Worm (Caenorhabditis elegans) whole organism, late embryonic: ENCODE data around the gene btb-16.

Experiments
- K02D7.2 ChIP-seq: sonication (generic microtip); optimal IDR thresholded peaks from 2 replicates; lab custom pipeline; 2017; ENCODE audit warnings: mild to moderate bottlenecking, missing genetic modification characterization, missing compliant biosample characterization
- K09A11.1 ChIP-seq: sonication (generic microtip); optimal IDR thresholded peaks from 2 replicates; lab custom pipeline; 2017; ENCODE audit warnings: antibody characterized with exemption, mild to moderate bottlenecking, missing genetic modification characterization, missing compliant biosample characterization; ENCODE audit not compliant: insufficient read depth
- Y22D7AL.16 ChIP-seq: sonication (generic microtip); optimal IDR thresholded peaks from 2 replicates; lab custom pipeline; 2016; ENCODE audit warnings: missing genetic modification characterization, missing compliant biosample characterization
- ahr-1 ChIP-seq: sonication (generic microtip); optimal IDR thresholded peaks from 2 replicates; lab custom pipeline; 2016; ENCODE audit warnings: missing genetic modification characterization, missing compliant biosample characterization
- ceh-19 ChIP-seq: fragments of 200-800 bp; sonication (Bioruptor generic); optimal IDR thresholded peaks from 2 replicates; lab custom pipeline; 2018; ENCODE audit warnings: mild to moderate bottlenecking, missing genetic modification characterization, missing compliant biosample characterization
- ceh-22 ChIP-seq: sonication (generic microtip); optimal IDR thresholded peaks from 2 replicates; lab custom pipeline; 2017; ENCODE audit warnings: missing biosample characterization, missing genetic modification characterization
- ceh-30 ChIP-seq: fragments of 150-350 bp; optimal IDR thresholded peaks from 2 replicates; lab custom pipeline; 2014; ENCODE audit warnings: missing biosample characterization, missing genetic modification characterization
- ceh-34 ChIP-seq: sonication (generic microtip); optimal IDR thresholded peaks from 2 replicates; lab custom pipeline; 2016; ENCODE audit warnings: mild to moderate bottlenecking, missing genetic modification characterization, missing compliant biosample characterization
- ceh-6 ChIP-seq: fragments of 200-800 bp; sonication (Bioruptor generic); optimal IDR thresholded peaks from 2 replicates; lab custom pipeline; 2018; ENCODE audit warnings: mild to moderate bottlenecking, missing genetic modification characterization, missing compliant biosample characterization
- che-1 ChIP-seq: sonication (generic microtip); optimal IDR thresholded peaks from 2 replicates; lab custom pipeline; 2016; ENCODE audit warnings: mild to moderate bottlenecking, missing genetic modification characterization, missing compliant biosample characterization
- dmd-4 ChIP-seq: sonication (generic microtip); optimal IDR thresholded peaks from 2 replicates; lab custom pipeline; 2016; ENCODE audit warnings: borderline replicate concordance, missing genetic modification characterization, missing compliant biosample characterization
- dve-1 ChIP-seq: sonication (generic microtip); optimal IDR thresholded peaks from 2 replicates; lab custom pipeline; 2017; ENCODE audit warnings: antibody characterized with exemption, mild to moderate bottlenecking, missing genetic modification characterization, missing compliant biosample characterization
- elt-4 ChIP-seq: sonication (generic microtip); optimal IDR thresholded peaks from 2 replicates; lab custom pipeline; 2016; ENCODE audit warnings: missing genetic modification characterization, missing compliant biosample characterization
- fkh-10 ChIP-seq: fragments of 150-350 bp; optimal IDR thresholded peaks from 2 replicates; lab custom pipeline; 2014; ENCODE audit warnings: missing biosample characterization, missing genetic modification reagents, missing genetic modification characterization
- hlh-30 ChIP-seq: sonication (generic microtip); optimal IDR thresholded peaks from 2 replicates; lab custom pipeline; 2017; ENCODE audit warnings: antibody characterized with exemption, missing genetic modification characterization, missing compliant biosample characterization; ENCODE audit not compliant: insufficient read depth
- hlh-8 ChIP-seq: sonication (generic microtip); optimal IDR thresholded peaks from 2 replicates; lab custom pipeline; 2016; ENCODE audit warnings: missing genotype, missing genetic modification characterization, missing compliant biosample characterization
- lim-6 ChIP-seq: sonication (generic microtip); optimal IDR thresholded peaks from 2 replicates; lab custom pipeline; 2016; ENCODE audit warnings: missing genetic modification characterization, missing compliant biosample characterization
- lin-11 ChIP-seq: fragments of 200-800 bp; sonication (Bioruptor generic); optimal IDR thresholded peaks from 2 replicates; lab custom pipeline; 2018; ENCODE audit warnings: mild to moderate bottlenecking, missing genetic modification characterization, missing compliant biosample characterization
- madf-2 ChIP-seq: sonication (generic microtip); optimal IDR thresholded peaks from 2 replicates; lab custom pipeline; 2017; ENCODE audit warnings: missing genetic modification characterization, missing compliant biosample characterization
- nhr-11 ChIP-seq: fragments of 150-350 bp; optimal IDR thresholded peaks from 2 replicates; lab custom pipeline; 2014; ENCODE audit warnings: missing biosample characterization, missing genetic modification characterization
- nhr-232 ChIP-seq: sonication (generic microtip); optimal IDR thresholded peaks from 2 replicates; lab custom pipeline; 2016; ENCODE audit warnings: missing genetic modification characterization, missing compliant biosample characterization
- npax-4 ChIP-seq: sonication (generic microtip); optimal IDR thresholded peaks from 2 replicates; lab custom pipeline; 2016; ENCODE audit warnings: missing genetic modification characterization, missing compliant biosample characterization
- pat-9 ChIP-seq: fragments of 200-800 bp; sonication (Bioruptor generic); optimal IDR thresholded peaks from 2 replicates; lab custom pipeline; 2018; ENCODE audit warnings: mild to moderate bottlenecking, missing genetic modification characterization, moderate library complexity, missing compliant biosample characterization
- pax-1 ChIP-seq: fragments of 150-350 bp; optimal IDR thresholded peaks from 2 replicates; lab custom pipeline; 2014; ENCODE audit warnings: missing biosample characterization, missing genetic modification characterization
- pha-2 ChIP-seq: sonication (generic microtip); optimal IDR thresholded peaks from 2 replicates; lab custom pipeline; 2017; ENCODE audit warnings: mild to moderate bottlenecking, missing genetic modification characterization, missing compliant biosample characterization
- pqm-1 ChIP-seq: sonication (generic microtip); optimal IDR thresholded peaks from 2 replicates; lab custom pipeline; 2016; ENCODE audit warnings: missing genetic modification characterization, missing compliant biosample characterization
- pros-1 ChIP-seq: fragments of 150-350 bp; optimal IDR thresholded peaks from 2 replicates; lab custom pipeline; 2014; ENCODE audit warnings: missing biosample characterization, missing genetic modification reagents, missing genetic modification characterization
- rnt-1 ChIP-seq: sonication (generic microtip); optimal IDR thresholded peaks from 2 replicates; lab custom pipeline; 2016; ENCODE audit warnings: missing genetic modification characterization, missing compliant biosample characterization
- sox-4 ChIP-seq: sonication (generic microtip); optimal IDR thresholded peaks from 2 replicates; lab custom pipeline; 2017; ENCODE audit warnings: mild to moderate bottlenecking, missing genetic modification characterization, inconsistent platforms, missing compliant biosample characterization
- tbx-2 ChIP-seq: sonication (generic microtip); optimal IDR thresholded peaks from 2 replicates; lab custom pipeline; 2016; ENCODE audit warnings: missing genetic modification characterization, missing compliant biosample characterization
- tbx-7 ChIP-seq: sonication (generic microtip); optimal IDR thresholded peaks from 2 replicates; lab custom pipeline; 2016; ENCODE audit warnings: missing genotype, missing genetic modification characterization, missing compliant biosample characterization
- unc-3 ChIP-seq, 2 experiments: fragments of 200-800 bp in 1 of 2; sonication (Bioruptor generic) in 1 of 2; sonication (generic microtip) in 1 of 2; conservative IDR thresholded peaks in 1 of 2; optimal IDR thresholded peaks in 1 of 2; 2 replicates each; pipeline versions ENCODE4 v1.3.6 to Lab custom; 2016 to 2022; ENCODE audit warnings: missing compliant biosample characterization in 2 of 2, missing genetic modification characterization in 2 of 2, missing genetic modification reagents in 1 of 2
- unc-55 ChIP-seq: sonication (generic microtip); optimal IDR thresholded peaks from 2 replicates; lab custom pipeline; 2017; ENCODE audit warnings: missing biosample characterization, missing genetic modification reagents, missing genetic modification characterization
- zip-5 ChIP-seq: sonication (generic microtip); optimal IDR thresholded peaks from 2 replicates; lab custom pipeline; 2016; ENCODE audit warnings: missing genetic modification characterization, missing compliant biosample characterization
- ztf-16 ChIP-seq: sonication (generic microtip); optimal IDR thresholded peaks from 2 replicates; lab custom pipeline; 2017; ENCODE audit warnings: missing genetic modification characterization, missing compliant biosample characterization

Gene btb-16

DNA sequence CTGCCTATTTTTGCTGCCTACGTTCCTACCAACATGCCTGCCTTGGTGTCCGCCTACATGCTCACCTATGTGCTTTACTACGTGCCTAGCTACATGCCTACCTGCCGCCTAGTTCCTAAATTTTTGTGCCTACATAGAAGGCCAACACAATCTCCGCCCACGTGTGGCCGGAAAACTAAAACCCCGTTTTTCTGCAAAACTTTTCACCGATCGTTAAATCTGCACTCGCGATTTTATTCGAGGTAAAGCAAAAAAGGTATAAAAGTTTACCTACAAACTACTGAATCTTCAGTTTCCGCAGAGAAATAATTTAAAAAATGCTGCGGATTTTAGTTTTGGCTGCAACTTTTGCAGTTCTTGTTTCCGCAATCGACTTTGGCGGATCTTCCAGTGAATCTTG is 47.3 kb upstream of the btb-16 start, which contains the start of gene clec-124:
Gene clec-124, plus strand, starts transcription at position 301 of the 400 bp plus-strand sequence.
- TF ChIP-seq tbx-7 = no peak
- TF ChIP-seq sox-4 (tag; lab: Kevin White, UChicago) = no peak
- TF ChIP-seq K09A11.1 (tag; lab: Kevin White, UChicago) = no peak
- no peak for TF ChIP-seq tbx-2 (tag; lab: Kevin White, UChicago)
- TF ChIP-seq ceh-30 (tag; lab: Kevin White, UChicago) = no peak
- TF ChIP-seq nhr-11 (tag; lab: Kevin White, UChicago) = no peak
- no peak for TF ChIP-seq pha-2 (tag; lab: Kevin White, UChicago)
- no peak for TF ChIP-seq ceh-34 (tag; lab: Kevin White, UChicago)
- TF ChIP-seq ceh-19 (GFP tag; lab: Kevin White, UChicago) = no peak
- no peak for TF ChIP-seq fkh-10
- no peak for TF ChIP-seq dve-1 (tag; lab: Kevin White, UChicago)
- TF ChIP-seq npax-4 (tag; lab: Kevin White, UChicago) = no peak
- no peak for TF ChIP-seq pax-1 (tag; lab: Kevin White, UChicago)
- no peak for TF ChIP-seq Y22D7AL.16 (tag; lab: Kevin White, UChicago)
- TF ChIP-seq hlh-30 (tag; lab: Kevin White, UChicago) = no peak
- TF ChIP-seq lim-6 (tag; lab: Kevin White, UChicago) = no peak

DNA sequence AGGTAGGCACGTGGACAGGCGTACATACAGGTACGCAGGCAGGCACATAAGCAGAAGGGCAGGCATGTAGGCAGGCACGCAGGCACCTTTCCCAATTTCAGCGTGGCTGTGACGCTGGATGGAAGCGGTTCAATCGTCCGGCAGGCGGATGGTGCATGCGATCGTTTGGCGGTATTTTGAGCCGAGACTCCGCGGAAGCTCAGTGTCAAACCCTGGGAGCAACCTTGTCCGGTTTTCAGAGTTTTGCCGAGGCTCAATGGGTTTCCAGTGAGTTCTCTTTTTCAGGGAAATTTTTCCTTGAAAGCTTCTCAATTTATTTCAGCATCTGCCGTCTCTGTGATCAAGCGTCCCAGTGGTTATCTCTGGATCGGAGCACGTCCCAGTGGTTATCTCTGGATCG is 46.5 kb upstream of the btb-16 start:
- TF ChIP-seq ceh-6 (GFP tag; lab: Kevin White, UChicago) = no peak

DNA sequence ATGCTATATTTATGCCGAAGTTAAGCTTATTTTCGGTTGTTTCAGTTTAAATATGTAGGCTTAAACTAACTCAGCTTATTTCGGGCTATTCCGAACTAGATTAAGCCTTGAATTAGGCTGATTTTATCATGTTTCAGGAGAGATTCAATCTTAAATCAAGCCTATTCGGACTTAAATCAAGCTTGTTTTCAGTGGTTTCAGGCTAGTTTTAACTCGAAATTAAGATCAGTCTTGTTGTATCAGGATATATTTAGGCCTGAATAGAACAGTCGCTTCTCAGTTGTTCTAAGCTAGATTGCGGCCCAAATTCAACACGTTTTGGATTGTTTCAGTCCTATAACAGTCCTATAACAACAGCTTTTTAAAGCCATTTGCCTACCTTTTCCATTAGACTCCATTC is 44.9 kb upstream of the btb-16 start:
- TF ChIP-seq npax-4 (tag; lab: Kevin White, UChicago) (no peak), lim-6 (tag; lab: Kevin White, UChicago) (no peak), nhr-11 (tag; lab: Kevin White, UChicago) (no peak), rnt-1 (tag; lab: Kevin White, UChicago) (no peak), pqm-1 (no peak), lin-11 (tag; lab: Kevin White, UChicago) (no peak), ceh-22 (tag; lab: Kevin White, UChicago) (no peak), ztf-16 (tag; lab: Kevin White, UChicago) (no peak), ahr-1 (tag; lab: Kevin White, UChicago) (no peak), unc-55 (GFP tag; lab: Kevin White, UChicago) (no peak)

DNA sequence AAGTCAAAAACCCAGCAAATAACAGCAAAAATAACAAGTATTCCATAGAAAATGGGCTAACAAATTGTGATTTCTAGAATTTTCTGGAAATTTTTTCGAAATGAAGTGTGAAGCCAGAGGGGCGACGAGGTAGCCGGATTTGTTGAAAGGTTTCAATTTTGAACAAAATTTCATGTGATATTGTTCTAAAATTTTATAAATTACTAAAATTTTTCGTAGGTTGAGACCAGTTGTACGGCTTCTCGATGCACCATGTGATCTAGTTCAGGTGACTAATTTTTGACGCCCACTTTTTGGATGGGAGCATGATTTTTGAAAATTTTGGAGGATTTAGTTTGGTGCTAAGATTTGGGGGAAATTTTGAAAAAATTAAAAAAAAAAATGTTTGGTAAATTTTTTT is 37.4 kb upstream of the btb-16 start, which contains the start of gene gcy-19:
Gene gcy-19, minus strand, starts transcription at position 101 of the 400 bp plus-strand sequence.
- TF ChIP-seq dmd-4 (no peak), nhr-232 (tag; lab: Kevin White, UChicago) (no peak), K02D7.2 (tag; lab: Kevin White, UChicago) (no peak), pat-9 (tag; lab: Kevin White, UChicago) (no peak), che-1 (tag; lab: Kevin White, UChicago) (no peak), tbx-7 (no peak), zip-5 (no peak), hlh-8 (tag; lab: Kevin White, UChicago) (no peak), ceh-6 (GFP tag; lab: Kevin White, UChicago) (no peak), unc-3 (GFP tag; conservative IDR thresholded peaks at IDR 0.05; lab: Robert Waterston, UW) (no peak), unc-3 (tag; optimal IDR thresholded peaks at IDR 0.05; lab: Kevin White, UChicago) (no peak), pros-1 (tag; lab: Kevin White, UChicago) (no peak), fkh-10 (no peak), elt-4 (no peak), pqm-1 (no peak), dve-1 (tag; lab: Kevin White, UChicago) (no peak), madf-2 (tag; lab: Kevin White, UChicago) (no peak), pha-2 (tag; lab: Kevin White, UChicago) (no peak)
